Worm (Caenorhabditis elegans) whole organism, midembryonic: ENCODE data around the gene daf-22.

ENCODE experiments used
- T22C8.4 ChIP-seq: fragments of 200-800 bp; sonication (Bioruptor generic); IDR thresholded peaks from 2 replicates; pipeline ENCODE4 v1.3.6; 2022; ENCODE audit warnings: missing genetic modification characterization, missing compliant biosample characterization
- cog-1 ChIP-seq: sonication (generic microtip); optimal IDR thresholded peaks from 2 replicates; lab custom pipeline; 2016; ENCODE audit warnings: missing genetic modification characterization, missing compliant biosample characterization
- flt-1 ChIP-seq: fragments of 200-800 bp; sonication (Bioruptor generic); IDR thresholded peaks from 2 replicates; pipeline ENCODE4 v1.3.6; 2022; ENCODE audit warnings: missing genetic modification characterization, missing compliant biosample characterization
- med-1 ChIP-seq: sonication (generic microtip); optimal IDR thresholded peaks from 2 replicates; lab custom pipeline; 2017; ENCODE audit warnings: missing genetic modification characterization, mild to moderate bottlenecking, missing compliant biosample characterization, antibody characterized with exemption, missing genetic modification reagents; ENCODE audit not compliant: insufficient read depth
- ref-1 ChIP-seq: fragments of 200-800 bp; sonication (Bioruptor generic); conservative IDR thresholded peaks from 2 replicates; pipeline ENCODE4 v1.3.6; 2022; ENCODE audit warnings: missing genetic modification reagents, missing genetic modification characterization, missing compliant biosample characterization
- ztf-29 ChIP-seq: fragments of 200-800 bp; sonication (Bioruptor generic); IDR thresholded peaks from 2 replicates; pipeline ENCODE4 v1.3.6; 2022; ENCODE audit warnings: missing genetic modification reagents, missing genetic modification characterization, missing compliant biosample characterization

ce11 chrII:12459422-12459821 lies 33.9 kb upstream of the daf-22 start, which contains the start of gene tag-281:
- no peak for TF ChIP-seq T22C8.4
- TF ChIP-seq med-1 (GFP tag; lab: Kevin White, UChicago), result no peak
- peak; percentile 48 for TF ChIP-seq cog-1 (tag; lab: Kevin White, UChicago)
- TF ChIP-seq ztf-29 (GFP tag; lab: Robert Waterston, UW), result no peak
- no peak for TF ChIP-seq ref-1
- TF ChIP-seq flt-1 (GFP tag; lab: Robert Waterston, UW), result no peak
